Fruit fly (Drosophila melanogaster) ovary, adult (tissue): ENCODE measurements around the gene Naxd.

Source experiments
- CG17801 ChIP-seq: fragments of 200-800 bp; optimal IDR thresholded peaks from 2 replicates; lab custom pipeline; 2019; ENCODE audit warnings: missing biosample characterization, mild to moderate bottlenecking, missing genetic modification characterization, moderate library complexity; ENCODE audit not compliant: partially characterized antibody

Gene Naxd

DNA sequence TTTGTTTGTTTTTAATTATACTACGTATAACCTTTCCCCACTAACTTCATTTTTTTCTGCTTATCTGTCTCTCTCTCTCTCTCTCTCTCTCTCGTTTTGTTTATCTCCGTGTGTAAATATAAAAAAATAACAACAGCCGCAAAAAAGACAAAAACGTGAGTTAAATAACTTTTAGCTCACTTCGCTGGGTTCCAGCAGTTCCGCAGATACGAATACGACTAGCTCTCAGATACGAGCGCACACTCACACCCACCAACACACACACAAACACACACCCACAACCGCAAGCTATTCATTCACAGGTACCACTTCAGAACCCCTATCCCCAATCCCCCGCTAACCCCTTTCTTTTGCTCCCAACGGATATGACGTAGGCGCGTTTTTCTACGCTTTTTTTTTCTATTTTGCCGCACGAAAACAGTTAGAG lies 25.3 kb downstream of the Naxd start:
- TF ChIP-seq CG17801 (GFP tag; lab: Kevin White, UChicago), result peak; percentile 71

- no peak for TF ChIP-seq CG17801 (GFP tag; lab: Kevin White, UChicago)
These were observed 26.2 kb downstream of the Naxd start for dm6 chr3L:19071173-19071844.

dm6 chr3L:19063410-19063752 lies 34.1 kb downstream of the Naxd start:
- no peak for TF ChIP-seq CG17801 (GFP tag; lab: Kevin White, UChicago)

- TF ChIP-seq CG17801 (GFP tag; lab: Kevin White, UChicago), result peak; percentile 42
These were observed 34.8 kb downstream of the Naxd start, which contains the start of the genes Ugt316A1 and Sfxn2 for dm6 chr3L:19062472-19063409. TSS of gene Ugt316A1 (minus strand) at chr3L:19062816. TSS of gene Sfxn2 (plus strand) at chr3L:19063165.

DNA sequence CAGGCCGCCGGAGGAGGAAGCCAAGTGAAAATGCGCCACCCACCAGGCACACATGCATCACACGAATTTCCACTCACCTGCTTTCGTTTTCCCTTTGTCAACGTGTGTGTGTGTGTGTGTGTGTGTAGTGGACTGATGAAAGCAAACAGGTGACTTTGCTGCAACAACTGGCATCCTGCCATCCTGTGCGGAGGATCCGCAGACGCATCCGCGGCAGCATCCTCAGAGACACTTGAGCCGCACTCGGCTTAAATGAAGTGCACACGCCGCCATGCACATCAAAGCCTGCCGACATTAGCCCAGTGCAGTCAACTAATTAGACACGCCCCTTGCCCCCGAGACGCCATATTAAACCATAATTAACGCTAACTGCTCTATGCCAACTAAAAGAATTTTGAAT lies 38.7 kb downstream of the Naxd start:
- TF ChIP-seq CG17801 (GFP tag; lab: Kevin White, UChicago), result no peak

DNA sequence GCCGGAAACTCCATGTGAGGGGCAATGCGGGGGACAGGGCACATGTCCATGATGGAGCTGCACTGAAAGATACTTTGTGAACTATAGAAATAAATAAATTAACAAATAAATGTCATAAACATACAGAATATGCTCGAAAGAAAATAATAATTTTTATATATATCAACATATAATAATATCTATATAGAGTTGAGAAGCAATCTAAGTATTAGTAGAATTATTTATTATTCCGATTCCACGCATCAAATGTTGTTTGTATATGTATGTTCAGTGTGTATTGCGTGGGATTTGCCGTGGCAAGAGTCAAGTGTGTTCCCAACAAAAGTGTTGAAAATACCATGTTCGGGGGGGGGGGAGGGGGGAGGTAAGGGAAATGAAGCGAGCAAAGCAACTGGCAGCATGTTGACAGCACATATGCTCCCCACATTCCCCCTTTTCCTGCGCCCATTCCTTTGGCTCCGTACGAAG lies 40.6 kb downstream of the Naxd start:
- TF ChIP-seq CG17801 (GFP tag; lab: Kevin White, UChicago), result no peak

DNA sequence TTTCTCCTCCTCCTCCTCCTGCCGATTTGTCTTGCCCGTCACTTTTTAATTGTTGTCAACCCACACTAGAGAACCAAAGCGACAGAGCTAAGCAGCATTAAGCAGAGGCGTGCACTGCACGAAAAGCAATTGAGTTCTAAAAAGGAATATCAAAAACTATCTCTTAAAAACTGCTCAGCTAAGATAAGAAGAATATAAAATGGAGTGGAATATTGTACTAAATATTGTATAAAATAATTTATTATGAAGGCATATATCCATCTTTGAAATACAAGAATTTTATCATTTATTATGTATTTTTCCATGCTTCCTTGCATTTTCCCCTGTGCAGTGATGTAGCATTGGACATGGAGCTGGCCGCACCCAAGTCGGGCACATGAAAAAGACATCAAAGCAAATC lies 42.4 kb downstream of the Naxd start:
- no peak for TF ChIP-seq CG17801 (GFP tag; lab: Kevin White, UChicago)

dm6 chr3L:19054266-19054665 lies 43.2 kb downstream of the Naxd start:
- TF ChIP-seq CG17801 (GFP tag; lab: Kevin White, UChicago), result no peak

DNA sequence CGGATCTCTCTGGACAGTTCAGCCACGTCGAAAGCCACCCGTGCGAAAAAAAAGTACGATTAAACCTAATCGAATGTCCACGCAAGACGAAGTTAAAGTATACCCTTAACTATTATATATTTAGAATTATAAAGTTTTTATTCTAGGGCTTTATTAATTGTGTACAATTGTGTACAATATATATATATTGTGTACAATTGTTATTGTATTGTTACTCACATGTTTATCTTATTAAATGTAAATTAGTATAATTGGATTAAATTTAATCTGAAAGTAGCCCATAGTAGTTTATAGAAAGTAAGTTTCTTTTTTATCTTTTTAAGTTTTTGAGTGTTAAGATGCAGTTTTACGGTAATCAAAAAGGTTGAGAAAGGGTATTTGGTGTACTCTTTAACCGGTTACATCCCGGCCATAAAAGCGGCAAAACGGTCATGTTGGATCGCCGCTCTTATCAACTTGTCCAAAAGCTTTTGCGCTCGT lies 44.1 kb downstream of the Naxd start, which contains the start of gene CG43407:
CG43407 (minus strand) TSS at position 51 of the 480 bp plus-strand sequence.
- no peak for TF ChIP-seq CG17801 (GFP tag; lab: Kevin White, UChicago)

- no peak for TF ChIP-seq CG17801 (GFP tag; lab: Kevin White, UChicago)
These were observed 45.6 kb downstream of the Naxd start, which contains the start of gene Acp76A for dm6 chr3L:19051926-19052325. TSS of gene Acp76A (minus strand) at chr3L:19052026.

DNA sequence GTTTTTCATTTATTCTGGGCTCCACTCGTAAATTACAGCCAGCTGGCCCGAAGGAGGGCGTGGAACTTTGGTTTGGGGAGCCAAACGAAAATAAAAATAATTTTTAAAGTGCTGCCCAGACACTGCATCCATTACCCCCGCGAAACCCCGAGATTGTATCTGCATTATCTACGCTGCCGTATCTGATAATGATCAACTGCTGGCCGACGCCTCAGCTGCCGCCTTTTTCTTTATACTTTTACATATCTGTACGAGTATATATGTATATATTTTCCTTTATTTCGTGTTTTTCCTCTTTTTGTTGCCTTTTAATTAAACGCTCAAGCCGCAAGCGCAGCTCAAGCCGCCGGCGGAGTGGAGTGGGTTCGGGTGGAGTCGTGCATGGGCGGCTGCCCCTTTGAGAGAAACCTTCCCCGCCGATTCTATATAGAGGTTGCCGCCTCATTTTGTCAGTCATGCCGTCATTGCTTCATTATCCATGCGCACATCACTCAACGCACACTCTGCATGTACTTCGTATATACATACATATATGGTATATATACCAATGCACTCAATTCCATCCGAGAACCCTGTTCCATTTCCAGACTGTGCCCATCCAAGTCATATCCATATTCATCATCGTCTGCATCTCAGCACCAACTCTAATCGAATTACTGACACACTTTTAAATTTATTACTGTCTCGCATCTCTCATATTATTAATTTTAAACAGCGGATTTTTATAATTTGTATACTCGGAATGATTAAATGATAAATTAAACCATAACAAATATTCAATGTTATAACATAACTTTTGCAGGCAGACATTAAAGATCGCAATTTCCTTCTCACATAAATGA lies 47.6 kb downstream of the Naxd start:
- no peak for TF ChIP-seq CG17801 (GFP tag; lab: Kevin White, UChicago)

dm6 chr3L:19048761-19049160 lies 48.7 kb downstream of the Naxd start:
- no peak for TF ChIP-seq CG17801 (GFP tag; lab: Kevin White, UChicago)

DNA sequence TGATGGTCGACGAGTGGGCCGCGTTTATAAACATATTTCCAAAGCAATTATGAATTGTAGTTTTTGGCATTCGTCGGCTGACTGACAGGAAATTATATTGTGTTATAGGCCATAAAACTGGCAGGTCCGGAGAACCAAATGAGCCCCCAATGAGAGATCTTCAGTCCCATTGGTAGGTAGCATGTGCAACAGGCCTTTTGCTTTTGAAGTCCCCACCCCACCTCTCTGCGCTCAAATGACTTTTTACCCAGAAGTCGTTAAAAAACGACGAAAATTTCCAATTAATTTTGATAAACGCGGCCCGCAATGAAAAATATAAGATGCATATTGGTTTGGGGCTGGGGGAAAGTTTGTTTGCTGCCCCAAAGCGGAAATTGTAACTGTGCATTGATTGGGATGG lies 49.3 kb downstream of the Naxd start:
- TF ChIP-seq CG17801 (GFP tag; lab: Kevin White, UChicago), result no peak
